Fruit fly (Drosophila melanogaster) whole organism, prepupa: ENCODE results near the gene CG43235.

ENCODE experiments used
- Blimp-1 ChIP-seq: fragments of 200-800 bp; sonication (Bioruptor generic); optimal IDR thresholded peaks from 3 replicates; lab custom pipeline; 2017; ENCODE audit warnings: missing biosample characterization, missing genetic modification characterization, mild to moderate bottlenecking, moderate library complexity, missing genetic modification reagents
- CG10631 ChIP-seq: fragments of 200-800 bp; sonication (Bioruptor generic); optimal IDR thresholded peaks from 2 replicates; lab custom pipeline; 2016; ENCODE audit warnings: missing biosample characterization, missing genetic modification characterization
- CG11294 ChIP-seq: fragments of 200-800 bp; sonication (Bioruptor generic); IDR thresholded peaks from 2 replicates; pipeline ENCODE4 v1.3.6; 2022; ENCODE audit warnings: missing biosample characterization, missing genetic modification characterization
- CG11902 ChIP-seq: fragments of 200-800 bp; sonication (Bioruptor generic); optimal IDR thresholded peaks from 3 replicates; lab custom pipeline; 2016; ENCODE audit warnings: missing biosample characterization, missing genetic modification characterization
- CG15336 ChIP-seq: fragments of 200-800 bp; sonication (Bioruptor generic); IDR thresholded peaks from 2 replicates; pipeline ENCODE4 v1.3.6; 2022; ENCODE audit warnings: missing biosample characterization, missing genetic modification characterization
- CG16779 ChIP-seq: fragments of 200-800 bp; sonication (Bioruptor generic); optimal IDR thresholded peaks from 3 replicates; lab custom pipeline; 2017; ENCODE audit warnings: missing biosample characterization, mild to moderate bottlenecking, missing genetic modification characterization
- CG31627 ChIP-seq: fragments of 200-800 bp; sonication (Bioruptor generic); optimal IDR thresholded peaks from 3 replicates; lab custom pipeline; 2016; ENCODE audit warnings: missing biosample characterization, missing genetic modification characterization
- CG34406 ChIP-seq: fragments of 200-800 bp; sonication (Bioruptor generic); optimal IDR thresholded peaks from 3 replicates; lab custom pipeline; 2016; ENCODE audit warnings: missing biosample characterization, missing genetic modification characterization
- CG3919 ChIP-seq: fragments of 200-800 bp; sonication (Bioruptor generic); optimal IDR thresholded peaks from 3 replicates; lab custom pipeline; 2016; ENCODE audit warnings: missing biosample characterization, missing genetic modification characterization
- CG4318 ChIP-seq: fragments of 200-800 bp; sonication (Bioruptor generic); optimal IDR thresholded peaks from 3 replicates; lab custom pipeline; 2017; ENCODE audit warnings: missing biosample characterization, mild to moderate bottlenecking, missing genetic modification characterization
- CG6163 ChIP-seq: fragments of 200-800 bp; sonication (Bioruptor generic); IDR thresholded peaks from 3 replicates; pipeline ENCODE4 v1.3.6; 2022; ENCODE audit warnings: missing biosample characterization, missing genetic modification characterization
- CG6276 ChIP-seq: fragments of 200-800 bp; sonication (Bioruptor generic); optimal IDR thresholded peaks from 2 replicates; lab custom pipeline; 2017; ENCODE audit warnings: missing biosample characterization, mild to moderate bottlenecking, missing genetic modification characterization
- CG6792 ChIP-seq: fragments of 200-800 bp; sonication (Bioruptor generic); optimal IDR thresholded peaks from 3 replicates; lab custom pipeline; 2016; ENCODE audit warnings: missing biosample characterization, missing genetic modification characterization
- CG6808 ChIP-seq: fragments of 200-800 bp; sonication (Bioruptor generic); optimal IDR thresholded peaks from 3 replicates; lab custom pipeline; 2017; ENCODE audit warnings: missing biosample characterization, missing genetic modification characterization, mild to moderate bottlenecking, moderate library complexity, missing genetic modification reagents
- CG6854 ChIP-seq: fragments of 200-800 bp; sonication (Bioruptor generic); optimal IDR thresholded peaks from 2 replicates; lab custom pipeline; 2017; ENCODE audit warnings: missing biosample characterization, mild to moderate bottlenecking, missing genetic modification characterization
- CG7368 ChIP-seq: fragments of 200-800 bp; sonication (Bioruptor generic); optimal IDR thresholded peaks from 3 replicates; lab custom pipeline; 2016; ENCODE audit warnings: missing biosample characterization, missing genetic modification characterization
- CG8119 ChIP-seq: fragments of 200-800 bp; sonication (Bioruptor generic); IDR thresholded peaks from 3 replicates; pipeline ENCODE4 v1.3.6; 2022; ENCODE audit warnings: missing biosample characterization, missing genetic modification characterization
- CG8319 ChIP-seq: fragments of 200-800 bp; sonication (Bioruptor generic); optimal IDR thresholded peaks from 3 replicates; lab custom pipeline; 2016; ENCODE audit warnings: missing biosample characterization, missing genetic modification characterization
- CG8632 ChIP-seq: fragments of 200-800 bp; sonication (Bioruptor generic); optimal IDR thresholded peaks from 3 replicates; lab custom pipeline; 2016; ENCODE audit warnings: missing biosample characterization, missing genetic modification characterization
- CG9139 ChIP-seq: fragments of 200-800 bp; sonication (Bioruptor generic); optimal IDR thresholded peaks from 3 replicates; lab custom pipeline; 2017; ENCODE audit warnings: missing biosample characterization, mild to moderate bottlenecking, missing genetic modification characterization
- Eip75B ChIP-seq: fragments of 200-800 bp; sonication (Bioruptor generic); optimal IDR thresholded peaks from 3 replicates; lab custom pipeline; 2016; ENCODE audit warnings: missing biosample characterization, missing genetic modification characterization
- Eip78C ChIP-seq: fragments of 200-800 bp; sonication (Bioruptor generic); peaks from one replicate; lab custom pipeline; 2016; ENCODE audit warnings: missing biosample characterization, missing genetic modification characterization
- Eip93F ChIP-seq: fragments of 200-800 bp; sonication (Bioruptor generic); optimal IDR thresholded peaks from 2 replicates; lab custom pipeline; 2016; ENCODE audit warnings: missing biosample characterization, mild to moderate bottlenecking, missing genetic modification characterization
- Ets21C ChIP-seq: fragments of 200-800 bp; sonication (Bioruptor generic); optimal IDR thresholded peaks from 3 replicates; lab custom pipeline; 2016; ENCODE audit warnings: missing biosample characterization, missing genetic modification characterization
- Gug ChIP-seq: fragments of 200-800 bp; sonication (Bioruptor generic); IDR thresholded peaks from 2 replicates; pipeline ENCODE4 v1.3.6; 2022; ENCODE audit warnings: missing biosample characterization, missing genetic modification characterization
- Hr38 ChIP-seq: sonication (Bioruptor generic); optimal IDR thresholded peaks from 2 replicates; lab custom pipeline; 2016; ENCODE audit warnings: missing biosample characterization, missing genetic modification characterization
- Hr39 ChIP-seq: fragments of 200-800 bp; sonication (Bioruptor generic); optimal IDR thresholded peaks from 2 replicates; lab custom pipeline; 2016; ENCODE audit warnings: missing biosample characterization, missing genetic modification characterization
- Lpt ChIP-seq: fragments of 200-800 bp; sonication (Bioruptor generic); optimal IDR thresholded peaks from 3 replicates; lab custom pipeline; 2016; ENCODE audit warnings: missing biosample characterization, missing genetic modification characterization
- Met ChIP-seq: fragments of 200-800 bp; sonication (Bioruptor generic); optimal IDR thresholded peaks from 3 replicates; lab custom pipeline; 2016; ENCODE audit warnings: missing biosample characterization, missing genetic modification characterization
- OdsH ChIP-seq: fragments of 200-800 bp; sonication (Bioruptor generic); optimal IDR thresholded peaks from 3 replicates; lab custom pipeline; 2016; ENCODE audit warnings: missing biosample characterization, missing genetic modification characterization
- Smox ChIP-seq: fragments of 200-800 bp; sonication (Bioruptor generic); optimal IDR thresholded peaks from 3 replicates; lab custom pipeline; 2016; ENCODE audit warnings: missing biosample characterization, missing genetic modification characterization
- achi ChIP-seq: fragments of 200-800 bp; sonication (Bioruptor generic); optimal IDR thresholded peaks from 3 replicates; lab custom pipeline; 2016; ENCODE audit warnings: missing biosample characterization, missing genetic modification characterization
- acj6 ChIP-seq: fragments of 200-800 bp; sonication (Bioruptor generic); optimal IDR thresholded peaks from 3 replicates; lab custom pipeline; 2016; ENCODE audit warnings: missing biosample characterization, missing genetic modification characterization
- dac ChIP-seq: fragments of 200-800 bp; sonication (Bioruptor generic); optimal IDR thresholded peaks from 2 replicates; lab custom pipeline; 2017; ENCODE audit warnings: missing biosample characterization, mild to moderate bottlenecking, missing genetic modification characterization
- lz ChIP-seq: fragments of 200-800 bp; sonication (Bioruptor generic); optimal IDR thresholded peaks from 3 replicates; lab custom pipeline; 2016; ENCODE audit warnings: missing biosample characterization, missing genetic modification characterization
- net ChIP-seq: fragments of 200-800 bp; sonication (Bioruptor generic); optimal IDR thresholded peaks from 3 replicates; lab custom pipeline; 2016; ENCODE audit warnings: missing biosample characterization, missing genetic modification characterization
- pdm3 ChIP-seq: fragments of 200-800 bp; sonication (Bioruptor generic); optimal IDR thresholded peaks from 3 replicates; lab custom pipeline; 2016; ENCODE audit warnings: missing biosample characterization, missing genetic modification characterization
- salr ChIP-seq, 2 experiments: fragments of 200-800 bp; sonication (Bioruptor generic); optimal IDR thresholded peaks; 3 replicates each; lab custom pipeline; 2016 to 2018; ENCODE audit warnings: missing biosample characterization in 2 of 2, missing genetic modification characterization in 2 of 2, mild to moderate bottlenecking in 1 of 2
- spab ChIP-seq: fragments of 200-800 bp; sonication (Bioruptor generic); optimal IDR thresholded peaks from 2 replicates; lab custom pipeline; 2017; ENCODE audit warnings: missing biosample characterization, mild to moderate bottlenecking, missing genetic modification characterization, missing genetic modification reagents
- ss ChIP-seq, 2 experiments: fragments of 200-800 bp; sonication (Bioruptor generic); optimal IDR thresholded peaks; 2 replicates in 1 of 2; 3 replicates in 1 of 2; lab custom pipeline; 2017 to 2018; ENCODE audit warnings: mild to moderate bottlenecking in 2 of 2, missing biosample characterization in 2 of 2, missing genetic modification characterization in 2 of 2, moderate library complexity in 1 of 2
- svp ChIP-seq: fragments of 200-800 bp; sonication (Bioruptor generic); peaks from one replicate; lab custom pipeline; 2016; ENCODE audit warnings: missing biosample characterization, missing genetic modification characterization
- topi ChIP-seq: fragments of 200-800 bp; sonication (Bioruptor generic); optimal IDR thresholded peaks from 3 replicates; lab custom pipeline; 2016; ENCODE audit warnings: missing biosample characterization, missing genetic modification characterization
- vri ChIP-seq: fragments of 200-800 bp; sonication (Bioruptor generic); optimal IDR thresholded peaks from 3 replicates; lab custom pipeline; 2016; ENCODE audit warnings: missing biosample characterization, mild to moderate bottlenecking, missing genetic modification characterization

CG43235 gene

dm6 chr2L:7678095-7678784, 14.6 kb upstream of the CG43235 start:
- TF ChIP-seq dac (GFP tag; lab: Kevin White, UChicago) (no peak), vri (peak; percentile 92), salr (GFP tag; optimal IDR thresholded peaks at IDR 0.05; lab: Kevin White, UChicago) (no peak), CG16779 (tag; lab: Kevin White, UChicago) (no peak), topi (GFP tag; lab: Kevin White, UChicago) (no peak), svp (peak; percentile 74), CG6276 (no peak), CG31627 (GFP tag; lab: Kevin White, UChicago) (no peak), net (GFP tag; lab: Kevin White, UChicago) (no peak), Eip78C (GFP tag; lab: Kevin White, UChicago) (peak; percentile 10), CG6792 (no peak), CG4318 (GFP tag; lab: Kevin White, UChicago) (no peak), Eip93F (GFP tag; lab: Kevin White, UChicago) (peak; percentile 50), Hr38 (no peak), CG6808 (GFP tag; lab: Kevin White, UChicago) (no peak), spab (GFP tag; lab: Kevin White, UChicago) (no peak), pdm3 (GFP tag; lab: Kevin White, UChicago) (no peak), acj6 (GFP tag; lab: Kevin White, UChicago) (no peak), Smox (GFP tag; lab: Kevin White, UChicago) (no peak), CG15336 (GFP tag; lab: Robert Waterston, UW) (no peak), Hr39 (GFP tag; lab: Kevin White, UChicago) (no peak), CG3919 (GFP tag; lab: Kevin White, UChicago) (no peak), CG10631 (GFP tag; lab: Kevin White, UChicago) (no peak), CG8319 (no peak), CG9139 (no peak), CG8119 (GFP tag; lab: Robert Waterston, UW) (no peak), Lpt (GFP tag; lab: Kevin White, UChicago) (no peak), CG7368 (GFP tag; lab: Kevin White, UChicago) (no peak), CG8632 (GFP tag; lab: Kevin White, UChicago) (no peak), CG11294 (GFP tag; lab: Robert Waterston, UW) (no peak), CG34406 (GFP tag; lab: Kevin White, UChicago) (no peak), OdsH (no peak), lz (GFP tag; lab: Kevin White, UChicago) (no peak)
- TF ChIP-seq, all 60 proteins: peak for 4

- TF ChIP-seq OdsH: no peak
- TF ChIP-seq vri: peak; percentile 0
These were observed 12.5 kb upstream of the CG43235 start for dm6 chr2L:7680298-7680697.

DNA sequence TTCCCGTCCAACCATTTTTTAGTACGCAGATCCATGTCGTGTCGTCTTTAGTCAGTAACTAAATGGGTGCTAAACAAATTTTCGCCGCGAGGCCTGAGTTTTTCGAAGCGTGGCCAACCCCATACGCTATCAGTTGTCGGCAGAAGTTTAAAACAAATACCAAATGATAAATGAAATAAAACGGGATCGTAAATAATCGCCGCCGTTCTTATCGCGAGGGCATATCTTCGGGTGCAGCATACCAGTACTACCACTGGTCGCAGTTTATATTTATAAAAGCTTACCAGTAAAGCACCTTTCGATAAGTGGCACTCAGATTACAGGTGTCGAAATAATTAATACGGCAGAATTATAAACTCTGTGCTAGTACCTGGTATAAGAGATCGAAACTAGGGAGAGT, 7.5 kb upstream of the CG43235 start:
- TF ChIP-seq CG4318 (GFP tag; lab: Kevin White, UChicago): no peak
- TF ChIP-seq Met: no peak
- TF ChIP-seq vri: peak; percentile 53
- TF ChIP-seq Ets21C (GFP tag; lab: Kevin White, UChicago): no peak
- TF ChIP-seq Blimp-1 (GFP tag; lab: Kevin White, UChicago): no peak
- no peak for TF ChIP-seq CG8119 (GFP tag; lab: Robert Waterston, UW)
- TF ChIP-seq svp: peak; percentile 15

dm6 chr2L:7690449-7690848, 2.4 kb upstream of the CG43235 start:
- TF ChIP-seq achi (GFP tag; lab: Kevin White, UChicago): no peak
- TF ChIP-seq CG11902 (GFP tag; lab: Kevin White, UChicago): no peak
- TF ChIP-seq ss (GFP tag; optimal IDR thresholded peaks at IDR 0.05; lab: Kevin White, UChicago): no peak
- no peak for TF ChIP-seq CG15336 (GFP tag; lab: Robert Waterston, UW)
- no peak for TF ChIP-seq CG6276
- no peak for TF ChIP-seq CG6163 (GFP tag; lab: Robert Waterston, UW)
- TF ChIP-seq spab (GFP tag; lab: Kevin White, UChicago): no peak
- no peak for TF ChIP-seq CG10631 (GFP tag; lab: Kevin White, UChicago)
- no peak for TF ChIP-seq Smox (GFP tag; lab: Kevin White, UChicago)
- TF ChIP-seq CG34406 (GFP tag; lab: Kevin White, UChicago): no peak
- no peak for TF ChIP-seq CG16779 (tag; lab: Kevin White, UChicago)
- TF ChIP-seq CG6854: no peak
- no peak for TF ChIP-seq Eip75B (GFP tag; lab: Kevin White, UChicago)
- TF ChIP-seq Gug (GFP tag; lab: Robert Waterston, UW): no peak
